Worm (Caenorhabditis elegans) whole organism, L1 larva: ENCODE measurements around the gene srbc-79.

Experiments
- fkh-10 ChIP-seq: sonication (generic microtip); optimal IDR thresholded peaks from 2 replicates; lab custom pipeline; 2017; ENCODE audit warnings: missing biosample characterization, missing genetic modification reagents, missing genetic modification characterization
- isw-1 ChIP-seq: fragments of 200-800 bp; sonication (Bioruptor generic); IDR thresholded peaks from 2 replicates; pipeline ENCODE4 v1.3.6; 2022; ENCODE audit warnings: missing genetic modification characterization, missing compliant biosample characterization
- snpc-4 ChIP-seq: fragments of 150-350 bp; optimal IDR thresholded peaks from 2 replicates; lab custom pipeline; 2014; ENCODE audit warnings: missing biosample characterization, missing genetic modification characterization
- tlp-1 ChIP-seq: fragments of 150-350 bp; optimal IDR thresholded peaks from 2 replicates; lab custom pipeline; 2014; ENCODE audit warnings: missing biosample characterization, missing genetic modification characterization

ce11 chrV:20479013-20479739 is 13.1 kb downstream of the srbc-79 start, which contains the start of the genes calf-1 and rpl-2:
- no peak for TF ChIP-seq fkh-10 (GFP tag; lab: Kevin White, UChicago)
- no peak for TF ChIP-seq snpc-4 (tag; lab: Kevin White, UChicago)
- TF ChIP-seq isw-1: peak; percentile 51
- TF ChIP-seq tlp-1 (tag; lab: Kevin White, UChicago): no peak
